Fruit fly (Drosophila melanogaster): ENCODE results near the gene CG34242.

DNA sequence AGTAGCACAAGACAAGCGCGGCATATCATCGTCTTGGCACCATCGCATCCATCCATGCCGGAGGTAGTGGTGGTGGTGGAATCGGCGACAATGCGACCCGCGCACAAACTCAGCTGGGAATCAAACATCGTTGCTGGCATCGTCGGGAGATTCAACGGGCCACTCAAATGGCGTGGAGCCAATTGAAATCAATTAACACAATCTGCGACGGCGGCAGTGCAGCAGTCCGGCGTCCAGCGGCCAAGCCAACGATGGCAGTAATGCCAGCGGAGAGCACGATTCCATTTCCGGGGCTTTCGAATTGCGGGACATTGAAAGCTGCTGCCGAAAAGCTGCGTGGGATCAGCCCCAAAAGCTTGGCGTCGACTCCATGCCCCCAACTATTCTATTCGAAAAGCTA lies 26.2 kb upstream of the CG34242 start, which contains the start of gene CG10654:
- no peak for TF ChIP-seq CG8478 (optimal IDR thresholded peaks at IDR 0.05)
- TF ChIP-seq CTCF (optimal IDR thresholded peaks at IDR 0.05) = no peak

All from S2 (cell line).